Worm (Caenorhabditis elegans) whole organism, L1 larva: Measurements from ENCODE around the gene atg-9.

Source experiments
- C16A3.4 ChIP-seq: fragments of 150-350 bp; optimal IDR thresholded peaks from 2 replicates; lab custom pipeline; 2014; ENCODE audit warnings: missing biosample characterization, missing genetic modification characterization
- C34B4.2 ChIP-seq: sonication (generic microtip); optimal IDR thresholded peaks from 2 replicates; lab custom pipeline; 2017; ENCODE audit warnings: mild to moderate bottlenecking, missing genetic modification characterization, missing compliant biosample characterization
- F16B12.6 ChIP-seq: fragments of 150-350 bp; optimal IDR thresholded peaks from 2 replicates; lab custom pipeline; 2014; ENCODE audit warnings: missing biosample characterization, missing genetic modification characterization
- ama-1 ChIP-seq: fragments of 150-350 bp; optimal IDR thresholded peaks from 2 replicates; lab custom pipeline; 2014
- blmp-1 ChIP-seq: fragments of 150-350 bp; optimal IDR thresholded peaks from 2 replicates; lab custom pipeline; 2014; ENCODE audit warnings: missing biosample characterization, missing genetic modification characterization
- ceh-82 ChIP-seq, 3 experiments: fragments of 150-350 bp in 1 of 3; sonication (generic microtip) in 2 of 3; optimal IDR thresholded peaks; 2 replicates each; lab custom pipeline; 2014 to 2017; ENCODE audit warnings: missing biosample characterization in 3 of 3, missing genetic modification characterization in 3 of 3
- ceh-90 ChIP-seq: sonication (generic microtip); optimal IDR thresholded peaks from 2 replicates; lab custom pipeline; 2016; ENCODE audit warnings: missing genetic modification characterization, missing compliant biosample characterization
- dpl-1 ChIP-seq, 3 experiments: fragments of 150-350 bp in 2 of 3; sonication (generic microtip) in 1 of 3; optimal IDR thresholded peaks; 2 replicates each; lab custom pipeline; 2014 to 2017; ENCODE audit warnings: missing biosample characterization in 3 of 3, missing genetic modification characterization in 3 of 3, missing genetic modification reagents in 3 of 3
- efl-1 ChIP-seq, 4 experiments: fragments of 150-350 bp; optimal IDR thresholded peaks in 3 of 4; peaks in 1 of 4; 1 replicate in 1 of 4; 2 replicates in 3 of 4; lab custom pipeline; 2014; ENCODE audit warnings: missing biosample characterization in 2 of 4, missing genetic modification characterization in 2 of 4, missing genetic modification reagents in 2 of 4
- egl-27 ChIP-seq, 2 experiments: fragments of 150-350 bp in 1 of 2; sonication (generic microtip); optimal IDR thresholded peaks; 3 replicates each; lab custom pipeline; 2017 to 2018; ENCODE audit warnings: missing biosample characterization in 2 of 2, missing genetic modification characterization in 2 of 2, missing genetic modification reagents in 2 of 2
- elt-3 ChIP-seq, 6 experiments: fragments of 150-350 bp in 1 of 6; sonication (generic microtip); optimal IDR thresholded peaks; 2 replicates each; lab custom pipeline; 2017 to 2018; ENCODE audit warnings: missing biosample characterization in 6 of 6, missing genetic modification characterization in 6 of 6, inconsistent platforms in 1 of 6
- fkh-8 ChIP-seq: sonication (generic microtip); optimal IDR thresholded peaks from 2 replicates; lab custom pipeline; 2016; ENCODE audit warnings: mild to moderate bottlenecking, missing genetic modification characterization, missing compliant biosample characterization
- hlh-17 ChIP-seq: fragments of 200-800 bp; sonication (Bioruptor generic); optimal IDR thresholded peaks from 2 replicates; lab custom pipeline; 2018; ENCODE audit warnings: missing genetic modification characterization, mild to moderate bottlenecking, missing compliant biosample characterization, moderate library complexity, borderline replicate concordance
- isw-1 ChIP-seq: fragments of 200-800 bp; sonication (Bioruptor generic); IDR thresholded peaks from 2 replicates; pipeline ENCODE4 v1.3.6; 2022; ENCODE audit warnings: missing genetic modification characterization, missing compliant biosample characterization
- lin-14 ChIP-seq: fragments of 200-800 bp; sonication (Bioruptor generic); optimal IDR thresholded peaks from 2 replicates; lab custom pipeline; 2018; ENCODE audit warnings: mild to moderate bottlenecking, missing genetic modification characterization, moderate library complexity, missing compliant biosample characterization
- lin-35 ChIP-seq, 2 experiments: fragments of 150-350 bp; optimal IDR thresholded peaks; 2 replicates each; lab custom pipeline; 2014; ENCODE audit warnings: missing biosample characterization in 2 of 2, missing genetic modification characterization in 2 of 2, missing genetic modification reagents in 2 of 2
- lir-3 ChIP-seq: sonication (generic microtip); optimal IDR thresholded peaks from 2 replicates; lab custom pipeline; 2016; ENCODE audit warnings: mild to moderate bottlenecking, missing genetic modification characterization, moderate library complexity, missing compliant biosample characterization; ENCODE audit not compliant: poor library complexity
- mep-1 ChIP-seq: fragments of 150-350 bp; optimal IDR thresholded peaks from 2 replicates; lab custom pipeline; 2014; ENCODE audit warnings: missing biosample characterization, missing genetic modification characterization
- nhr-11 ChIP-seq: fragments of 150-350 bp; optimal IDR thresholded peaks from 2 replicates; lab custom pipeline; 2014; ENCODE audit warnings: missing biosample characterization, missing genetic modification characterization
- nhr-19 ChIP-seq: fragments of 200-800 bp; sonication (Bioruptor generic); conservative IDR thresholded peaks from 2 replicates; pipeline ENCODE4 v1.3.6; 2022; ENCODE audit warnings: missing genetic modification characterization, missing compliant biosample characterization
- nhr-77 ChIP-seq: fragments of 150-350 bp; optimal IDR thresholded peaks from 2 replicates; lab custom pipeline; 2014; ENCODE audit warnings: missing biosample characterization, missing genetic modification characterization
- nhr-85 ChIP-seq: sonication (generic microtip); peaks from one replicate; lab custom pipeline; 2016; ENCODE audit warnings: missing genetic modification characterization, inconsistent platforms, missing compliant biosample characterization
- pax-3 ChIP-seq: fragments of 200-800 bp; sonication (Bioruptor generic); optimal IDR thresholded peaks from 2 replicates; lab custom pipeline; 2018; ENCODE audit warnings: mild to moderate bottlenecking, missing genetic modification characterization, moderate library complexity, missing compliant biosample characterization
- rnt-1 ChIP-seq: sonication (generic microtip); optimal IDR thresholded peaks from 2 replicates; lab custom pipeline; 2016; ENCODE audit warnings: mild to moderate bottlenecking, missing genetic modification characterization, moderate library complexity, missing compliant biosample characterization
- snpc-4 ChIP-seq: fragments of 150-350 bp; optimal IDR thresholded peaks from 2 replicates; lab custom pipeline; 2014; ENCODE audit warnings: missing biosample characterization, missing genetic modification characterization
- tbx-2 ChIP-seq: sonication (generic microtip); optimal IDR thresholded peaks from 2 replicates; lab custom pipeline; 2016; ENCODE audit warnings: missing genetic modification characterization, missing compliant biosample characterization
- unc-62 ChIP-seq: fragments of 150-350 bp; optimal IDR thresholded peaks from 2 replicates; lab custom pipeline; 2014; ENCODE audit warnings: missing biosample characterization, missing genetic modification reagents, missing genetic modification characterization
- unc-86 ChIP-seq: sonication (generic microtip); optimal IDR thresholded peaks from 2 replicates; lab custom pipeline; 2016; ENCODE audit warnings: missing genetic modification characterization, missing compliant biosample characterization
- vab-15 ChIP-seq: sonication (generic microtip); optimal IDR thresholded peaks from 2 replicates; lab custom pipeline; 2017; ENCODE audit warnings: missing genotype, mild to moderate bottlenecking, missing genetic modification characterization, missing compliant biosample characterization
- xbp-1 ChIP-seq: sonication (generic microtip); optimal IDR thresholded peaks from 2 replicates; lab custom pipeline; 2016; ENCODE audit warnings: missing genetic modification characterization, missing compliant biosample characterization
- ztf-4 ChIP-seq: fragments of 150-350 bp; optimal IDR thresholded peaks from 2 replicates; lab custom pipeline; 2014; ENCODE audit warnings: missing biosample characterization, missing genetic modification characterization

atg-9 gene

DNA sequence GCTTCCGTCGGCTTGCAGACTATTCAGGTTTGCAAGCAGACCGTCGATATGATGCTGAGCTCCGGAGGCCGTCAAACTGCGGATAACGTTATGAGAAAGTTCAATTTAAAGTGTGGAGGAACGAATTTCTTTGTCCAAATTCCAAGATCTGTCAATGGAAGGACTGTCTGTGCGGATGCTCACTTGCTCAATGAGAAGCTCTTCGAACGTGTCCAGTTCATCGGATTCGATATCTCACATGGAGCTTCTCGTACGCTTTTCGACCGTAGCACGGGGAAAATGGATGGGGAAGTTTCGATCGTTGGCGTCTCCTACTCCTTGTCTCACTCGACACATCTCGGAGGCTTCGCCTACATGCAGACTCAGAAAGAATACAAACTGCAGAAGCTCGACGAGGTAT, 3.2 kb upstream of the atg-9 start:
- TF ChIP-seq fkh-8 (tag; lab: Kevin White, UChicago) (no peak), lir-3 (tag; lab: Kevin White, UChicago) (no peak), mep-1 (no peak), unc-62 (GFP tag; lab: Kevin White, UChicago) (no peak), ama-1 (no peak), elt-3 (tag; optimal IDR thresholded peaks at IDR 0.05; lab: Kevin White, UChicago) (no peak), C34B4.2 (tag; lab: Kevin White, UChicago) (no peak), ceh-82 (tag; optimal IDR thresholded peaks at IDR 0.05; lab: Kevin White, UChicago) (no peak), F16B12.6 (tag; lab: Kevin White, UChicago) (no peak)

- TF ChIP-seq efl-1 (optimal IDR thresholded peaks at IDR 0.05; lab: Kevin White, UChicago): no peak
- TF ChIP-seq efl-1 (GFP tag; optimal IDR thresholded peaks at IDR 0.05 in 1 of 2; lab: Kevin White, UChicago): peak in 1 of 2 experiments; percentile 73
- peak; percentile 18 for TF ChIP-seq rnt-1
- no peak for TF ChIP-seq unc-62 (GFP tag; lab: Kevin White, UChicago)
- TF ChIP-seq lin-14 (GFP tag; lab: Kevin White, UChicago): peak; percentile 91
- peak; percentile 20 for TF ChIP-seq nhr-19 (GFP tag; lab: Robert Waterston, UW)
- peak; percentile 75 for TF ChIP-seq nhr-85 (tag; lab: Kevin White, UChicago)
- TF ChIP-seq unc-86 (tag; lab: Kevin White, UChicago): no peak
- TF ChIP-seq lin-35 (GFP tag; optimal IDR thresholded peaks at IDR 0.05; lab: Kevin White, UChicago): peak in 1 of 2 experiments; percentile 24
Observed at ce11 chrV:347561-348345, 1.4 kb upstream of the atg-9 start.

- TF ChIP-seq vab-15 (no peak), lir-3 (tag; lab: Kevin White, UChicago) (no peak), blmp-1 (tag; lab: Kevin White, UChicago) (no peak), dpl-1 (GFP tag; optimal IDR thresholded peaks at IDR 0.05; lab: Kevin White, UChicago) (no peak), egl-27 (tag; optimal IDR thresholded peaks at IDR 0.05; lab: Kevin White, UChicago) (no peak), snpc-4 (tag; lab: Kevin White, UChicago) (no peak), ztf-4 (tag; lab: Kevin White, UChicago) (no peak), pax-3 (no peak)
- TF ChIP-seq, all 84 proteins: peak for 0
Observed at ce11 chrV:350822-351221, 1.6 kb downstream of the atg-9 start.

DNA sequence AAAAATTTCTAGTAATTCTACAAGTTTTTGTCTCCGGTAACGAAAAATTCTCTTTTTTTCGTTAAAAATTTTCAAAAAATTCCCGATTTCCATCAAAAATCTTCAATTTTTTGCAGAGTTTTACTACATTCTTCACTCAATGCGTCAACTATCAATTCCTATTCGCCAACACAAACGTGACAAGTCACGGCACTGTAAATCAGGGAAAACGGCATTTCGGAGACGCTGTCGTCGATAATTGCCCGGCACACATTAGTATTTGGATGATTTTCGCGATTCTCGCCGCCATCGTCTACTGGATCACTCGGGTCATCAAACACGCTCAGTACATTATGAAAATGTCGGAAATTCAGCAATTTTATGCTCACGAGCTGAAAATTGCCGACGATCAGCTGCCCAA, 2.6 kb downstream of the atg-9 start:
- TF ChIP-seq tbx-2 (tag; lab: Kevin White, UChicago) (no peak), C16A3.4 (tag; lab: Kevin White, UChicago) (no peak), ceh-90 (tag; lab: Kevin White, UChicago) (no peak), efl-1 (optimal IDR thresholded peaks at IDR 0.05; lab: Kevin White, UChicago) (no peak), efl-1 (GFP tag; optimal IDR thresholded peaks at IDR 0.05 in 1 of 2; lab: Kevin White, UChicago) (peak in 1 of 2 experiments; percentile 20), nhr-77 (tag; lab: Kevin White, UChicago) (no peak), hlh-17 (GFP tag; lab: Kevin White, UChicago) (no peak), lin-14 (GFP tag; lab: Kevin White, UChicago) (no peak), xbp-1 (no peak)

ce11 chrV:356959-357702, 7.9 kb downstream of the atg-9 start:
- TF ChIP-seq efl-1 (optimal IDR thresholded peaks at IDR 0.05; lab: Kevin White, UChicago) (no peak), efl-1 (GFP tag; optimal IDR thresholded peaks at IDR 0.05 in 1 of 2; lab: Kevin White, UChicago) (peak in 1 of 2 experiments; percentile 1), ceh-90 (tag; lab: Kevin White, UChicago) (no peak), isw-1 (GFP tag; lab: Robert Waterston, UW) (no peak), nhr-11 (tag; lab: Kevin White, UChicago) (no peak)
